Fruit fly (Drosophila melanogaster) whole organism, adult: ENCODE results near the gene TAF1B.

ENCODE experiments used
- CG11617 ChIP-seq: fragments of 200-800 bp; sonication (Bioruptor generic); optimal IDR thresholded peaks from 2 replicates; lab custom pipeline; 2017; ENCODE audit warnings: mild to moderate bottlenecking, missing biosample characterization, missing genetic modification reagents, missing genetic modification characterization
- CG12768 ChIP-seq: fragments of 200-800 bp; sonication (Bioruptor generic); optimal IDR thresholded peaks from 2 replicates; lab custom pipeline; 2017; ENCODE audit warnings: missing biosample characterization, missing genetic modification characterization, mild to moderate bottlenecking, moderate library complexity, missing genetic modification reagents
- CG14711 ChIP-seq: fragments of 200-800 bp; sonication (Bioruptor generic); optimal IDR thresholded peaks from 2 replicates; lab custom pipeline; 2018; ENCODE audit warnings: missing biosample characterization, mild to moderate bottlenecking, missing genetic modification characterization, moderate library complexity
- CG1620 ChIP-seq: fragments of 200-800 bp; sonication (Bioruptor generic); optimal IDR thresholded peaks from 2 replicates; lab custom pipeline; 2016; ENCODE audit warnings: missing biosample characterization, missing genetic modification characterization
- CG33017 ChIP-seq: fragments of 200-800 bp; sonication (Bioruptor generic); optimal IDR thresholded peaks from 2 replicates; lab custom pipeline; 2018; ENCODE audit warnings: missing biosample characterization, mild to moderate bottlenecking, missing genetic modification characterization, moderate library complexity
- CG5204 ChIP-seq: fragments of 200-800 bp; sonication (Bioruptor generic); optimal IDR thresholded peaks from 2 replicates; lab custom pipeline; 2016; ENCODE audit warnings: missing biosample characterization, missing genetic modification characterization
- CG7045 ChIP-seq: fragments of 200-800 bp; sonication (Bioruptor generic); optimal IDR thresholded peaks from 2 replicates; lab custom pipeline; 2017; ENCODE audit warnings: missing biosample characterization, mild to moderate bottlenecking, missing genetic modification characterization
- CG7101 ChIP-seq: fragments of 200-800 bp; sonication (Bioruptor generic); optimal IDR thresholded peaks from 2 replicates; lab custom pipeline; 2018; ENCODE audit warnings: missing biosample characterization, mild to moderate bottlenecking, missing genetic modification characterization, moderate library complexity
- Clk ChIP-seq: fragments of 200-800 bp; sonication (Bioruptor generic); optimal IDR thresholded peaks from 2 replicates; lab custom pipeline; 2017; ENCODE audit warnings: missing biosample characterization, missing genetic modification characterization
- Crg-1 ChIP-seq: fragments of 200-800 bp; sonication (Bioruptor generic); optimal IDR thresholded peaks from 2 replicates; lab custom pipeline; 2016; ENCODE audit warnings: missing biosample characterization, missing genetic modification characterization
- Hr96 ChIP-seq: fragments of 200-800 bp; sonication (Bioruptor generic); optimal IDR thresholded peaks from 2 replicates; lab custom pipeline; 2016; ENCODE audit warnings: missing biosample characterization, missing genetic modification characterization
- Mnt ChIP-seq: fragments of 200-800 bp; sonication (Bioruptor generic); optimal IDR thresholded peaks from 2 replicates; lab custom pipeline; 2016; ENCODE audit warnings: missing biosample characterization, mild to moderate bottlenecking, missing genetic modification characterization
- bab1 ChIP-seq: fragments of 200-800 bp; sonication (Bioruptor generic); optimal IDR thresholded peaks from 3 replicates; lab custom pipeline; 2019; ENCODE audit warnings: missing biosample characterization, mild to moderate bottlenecking, missing genetic modification characterization, moderate library complexity
- cic ChIP-seq: fragments of 200-800 bp; sonication (Bioruptor generic); optimal IDR thresholded peaks from 2 replicates; lab custom pipeline; 2017; ENCODE audit warnings: missing biosample characterization, mild to moderate bottlenecking, missing genetic modification characterization, moderate library complexity
- cnc ChIP-seq, 2 experiments: fragments of >200 bp; optimal IDR thresholded peaks; 2 replicates each; lab custom pipeline; 2017
- kay ChIP-seq: fragments of 200-800 bp; sonication (Bioruptor generic); peaks from one replicate; lab custom pipeline; 2016; ENCODE audit warnings: missing biosample characterization, missing genetic modification characterization, borderline replicate concordance
- ovo ChIP-seq: fragments of 200-800 bp; sonication (Bioruptor generic); optimal IDR thresholded peaks from 2 replicates; lab custom pipeline; 2016; ENCODE audit warnings: missing biosample characterization, missing genetic modification characterization
- pad ChIP-seq: fragments of 200-800 bp; sonication (Bioruptor generic); optimal IDR thresholded peaks from 3 replicates; lab custom pipeline; 2017; ENCODE audit warnings: missing biosample characterization, missing genetic modification characterization, mild to moderate bottlenecking, moderate library complexity, missing genetic modification reagents
- tj ChIP-seq: fragments of 200-800 bp; sonication (Bioruptor generic); optimal IDR thresholded peaks from 3 replicates; lab custom pipeline; 2017; ENCODE audit warnings: missing biosample characterization, mild to moderate bottlenecking, missing genetic modification characterization, moderate library complexity
- toe ChIP-seq: fragments of 200-800 bp; sonication (Bioruptor generic); optimal IDR thresholded peaks from 2 replicates; lab custom pipeline; 2016; ENCODE audit warnings: missing biosample characterization, missing genetic modification characterization

Gene TAF1B

DNA sequence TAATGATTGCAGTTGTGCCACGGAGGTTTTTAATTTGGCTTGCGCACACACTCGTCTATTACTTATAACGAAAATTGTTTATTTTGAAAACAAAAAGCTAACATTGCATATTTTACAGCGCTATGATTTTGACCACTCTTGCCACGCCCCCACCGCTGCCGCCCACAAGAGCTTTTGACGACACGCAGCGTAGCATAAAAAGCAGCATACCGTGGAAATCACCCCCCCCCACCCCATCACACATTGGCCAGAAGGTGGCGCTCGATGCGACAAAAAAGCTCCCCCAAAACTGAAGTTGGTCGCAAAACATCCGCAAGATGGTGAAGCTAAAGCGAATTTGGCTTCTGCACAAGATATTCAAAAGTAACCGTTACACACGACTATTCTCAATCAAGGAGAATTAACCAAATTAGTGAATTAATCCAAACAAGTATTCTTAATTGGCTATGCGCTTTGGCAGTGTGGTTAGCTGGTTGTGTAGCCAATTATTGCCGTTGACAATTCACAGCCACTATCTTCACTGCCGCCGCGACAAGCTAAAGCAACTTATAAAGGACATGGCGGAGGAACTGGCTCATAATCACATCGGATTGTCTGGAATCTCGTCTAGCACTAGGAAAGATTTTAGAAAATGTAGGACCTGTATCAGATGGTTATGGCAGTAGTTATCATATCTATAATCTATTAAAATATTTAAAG, 43.3 kb downstream of the TAF1B start:
- TF ChIP-seq Clk (peak; percentile 16), bab1 (GFP tag; lab: Kevin White, UChicago) (peak; percentile 73), CG1620 (GFP tag; lab: Kevin White, UChicago) (no peak), toe (no peak), CG14711 (tag; lab: Kevin White, UChicago) (peak; percentile 0), pad (peak; percentile 47), tj (GFP tag; lab: Kevin White, UChicago) (peak; percentile 11), CG5204 (GFP tag; lab: Kevin White, UChicago) (no peak), kay (peak; percentile 53)

dm6 chr3R:10099401-10099848, 44.6 kb downstream of the TAF1B start:
- TF ChIP-seq CG1620 (GFP tag; lab: Kevin White, UChicago) = no peak
- peak; percentile 24 for TF ChIP-seq kay
- TF ChIP-seq Clk = no peak
- TF ChIP-seq CG14711 (tag; lab: Kevin White, UChicago) = no peak
- peak; percentile 19 for TF ChIP-seq Mnt (GFP tag; lab: Kevin White, UChicago)
- TF ChIP-seq toe = no peak
- TF ChIP-seq CG7101 = no peak
- peak; percentile 30 for TF ChIP-seq cic (GFP tag; lab: Kevin White, UChicago)
- no peak for TF ChIP-seq CG7045 (GFP tag; lab: Kevin White, UChicago)
- TF ChIP-seq CG12768 (GFP tag; lab: Kevin White, UChicago) = peak; percentile 71
- TF ChIP-seq CG5204 (GFP tag; lab: Kevin White, UChicago) = no peak
- TF ChIP-seq ovo = no peak
- no peak for TF ChIP-seq CG11617 (GFP tag; lab: Kevin White, UChicago)
- no peak for TF ChIP-seq Crg-1 (GFP tag; lab: Kevin White, UChicago)

- no peak for TF ChIP-seq CG11617 (GFP tag; lab: Kevin White, UChicago)
- TF ChIP-seq CG1620 (GFP tag; lab: Kevin White, UChicago) = no peak
- no peak for TF ChIP-seq bab1 (GFP tag; lab: Kevin White, UChicago)
- TF ChIP-seq Mnt (GFP tag; lab: Kevin White, UChicago) = no peak
- no peak for TF ChIP-seq ovo
- TF ChIP-seq Clk = no peak
- no peak for TF ChIP-seq kay
- no peak for TF ChIP-seq tj (GFP tag; lab: Kevin White, UChicago)
- TF ChIP-seq CG7101 = no peak
- TF ChIP-seq CG7045 (GFP tag; lab: Kevin White, UChicago) = no peak
- TF ChIP-seq CG5204 (GFP tag; lab: Kevin White, UChicago) = no peak
- TF ChIP-seq Crg-1 (GFP tag; lab: Kevin White, UChicago) = no peak
- TF ChIP-seq CG12768 (GFP tag; lab: Kevin White, UChicago) = no peak
- TF ChIP-seq CG33017 = no peak
- TF ChIP-seq cnc (optimal IDR thresholded peaks at IDR 0.05; lab: Kevin White, UChicago) = no peak
- no peak for TF ChIP-seq cic (GFP tag; lab: Kevin White, UChicago)
- TF ChIP-seq CG14711 (tag; lab: Kevin White, UChicago) = no peak
Observed at dm6 chr3R:10098296-10098675, 45.7 kb downstream of the TAF1B start.

DNA sequence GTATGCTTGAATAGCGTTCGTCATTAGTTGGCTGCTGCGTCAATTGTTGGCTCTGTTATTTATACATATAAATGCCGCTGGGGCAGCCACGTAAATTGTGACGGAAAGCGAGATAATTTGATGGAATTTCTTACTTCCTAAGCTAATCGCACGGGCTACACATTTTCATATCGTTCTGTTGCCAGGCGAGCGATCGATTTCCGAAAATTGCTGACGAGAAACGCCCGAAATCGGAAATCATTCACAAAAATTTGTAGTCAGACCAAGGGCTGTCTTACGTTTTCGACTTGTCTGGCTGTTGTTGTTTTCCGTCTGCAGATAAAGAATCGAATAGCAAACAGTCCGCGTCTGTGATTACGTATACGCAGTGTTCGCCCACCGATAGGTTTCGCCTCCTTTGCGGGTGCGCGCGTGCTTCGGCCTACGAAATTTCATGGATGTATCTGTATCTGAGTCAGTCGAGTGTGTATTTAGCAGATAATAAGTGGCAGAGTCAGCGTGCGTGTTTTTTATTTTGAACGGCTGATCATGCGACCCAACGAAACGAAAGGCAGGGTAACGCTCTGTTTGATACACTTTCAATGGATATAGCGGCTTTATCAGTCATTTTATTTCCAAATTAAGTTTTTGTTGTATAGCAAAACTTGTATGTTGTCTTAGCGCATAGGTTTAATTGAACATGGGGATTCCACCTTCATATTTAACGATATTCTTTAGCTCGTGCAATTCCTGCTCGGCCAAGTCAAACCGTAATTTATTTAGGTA, 46.3 kb downstream of the TAF1B start:
- TF ChIP-seq CG7101 = no peak
- TF ChIP-seq Mnt (GFP tag; lab: Kevin White, UChicago) = peak; percentile 35
- TF ChIP-seq CG33017 = peak; percentile 3
- peak; percentile 70 for TF ChIP-seq cic (GFP tag; lab: Kevin White, UChicago)
- TF ChIP-seq CG7045 (GFP tag; lab: Kevin White, UChicago) = peak; percentile 26

dm6 chr3R:10095765-10096164, 48.2 kb downstream of the TAF1B start:
- no peak for TF ChIP-seq tj (GFP tag; lab: Kevin White, UChicago)
- TF ChIP-seq kay = peak; percentile 90

DNA sequence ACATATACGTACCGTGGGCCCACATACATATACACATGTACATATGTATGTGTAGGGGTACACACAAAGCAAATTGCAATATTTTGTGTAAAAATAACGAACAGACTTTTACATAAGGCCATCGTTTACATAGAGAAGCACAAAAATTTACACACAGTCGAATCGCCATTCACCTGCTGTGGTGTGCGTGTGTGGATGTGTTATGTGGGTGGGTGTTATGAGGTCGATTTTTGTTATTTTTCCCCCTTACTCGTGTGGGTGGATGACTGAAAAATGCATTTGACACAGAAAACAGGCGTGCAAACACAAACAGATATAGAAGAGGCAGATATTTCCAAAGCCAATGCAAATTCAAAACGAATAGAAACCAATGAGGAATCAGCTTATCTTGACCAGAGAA, 48.9 kb downstream of the TAF1B start:
- peak; percentile 4 for TF ChIP-seq pad
- TF ChIP-seq CG5204 (GFP tag; lab: Kevin White, UChicago) = no peak
- TF ChIP-seq kay = peak; percentile 65

DNA sequence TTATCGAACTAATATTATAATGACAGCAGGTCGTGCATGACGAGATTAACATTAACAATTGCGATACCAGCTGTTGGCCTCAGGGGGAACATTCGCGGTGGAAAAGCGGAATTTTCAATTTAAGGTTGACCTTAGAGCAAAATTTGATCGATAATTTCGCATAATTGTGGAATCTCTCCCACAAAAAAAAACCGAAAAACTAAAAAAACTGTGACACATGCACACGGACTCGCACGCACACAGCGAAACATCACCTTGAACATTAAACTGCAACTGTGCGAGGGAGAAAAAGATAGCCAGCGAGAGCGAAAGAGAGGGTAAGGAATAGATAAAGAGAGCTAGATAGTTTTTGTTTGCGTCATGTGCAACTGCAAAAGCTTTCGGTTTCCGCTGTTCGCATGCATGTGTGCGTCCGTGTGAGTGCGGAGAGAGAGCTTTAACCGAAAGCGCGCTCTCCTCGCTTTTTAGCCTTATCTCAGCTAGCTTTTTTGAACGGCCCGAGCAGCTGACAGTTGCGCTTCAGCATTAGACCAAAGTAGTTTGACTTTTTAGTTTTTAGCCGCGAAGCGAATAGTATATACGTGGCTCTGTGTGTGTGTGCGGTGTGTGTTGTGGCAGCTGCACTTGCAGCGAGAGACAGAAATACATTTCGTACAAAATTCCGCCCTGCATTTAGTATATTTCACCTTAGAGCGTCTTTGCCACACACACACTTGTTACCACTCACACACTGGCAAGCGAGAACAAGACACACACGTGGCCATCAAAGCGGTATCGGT, 50.5 kb downstream of the TAF1B start:
- TF ChIP-seq Crg-1 (GFP tag; lab: Kevin White, UChicago) (no peak), tj (GFP tag; lab: Kevin White, UChicago) (peak; percentile 57), Clk (no peak), CG12768 (GFP tag; lab: Kevin White, UChicago) (peak; percentile 59), CG11617 (GFP tag; lab: Kevin White, UChicago) (peak; percentile 40), CG5204 (GFP tag; lab: Kevin White, UChicago) (no peak), bab1 (GFP tag; lab: Kevin White, UChicago) (no peak), cic (GFP tag; lab: Kevin White, UChicago) (peak; percentile 85), CG7101 (peak; percentile 49), CG14711 (tag; lab: Kevin White, UChicago) (no peak), ovo (no peak), CG1620 (GFP tag; lab: Kevin White, UChicago) (no peak), toe (no peak), CG7045 (GFP tag; lab: Kevin White, UChicago) (peak; percentile 17), CG33017 (peak; percentile 52), cnc (optimal IDR thresholded peaks at IDR 0.05; lab: Kevin White, UChicago) (peak in 1 of 2 experiments; percentile 32), Hr96 (GFP tag; lab: Kevin White, UChicago) (no peak), kay (peak; percentile 98), pad (no peak), Mnt (GFP tag; lab: Kevin White, UChicago) (peak; percentile 77)
